Fruit fly (Drosophila melanogaster): ENCODE data around the gene CG3987.

CG3987 gene

DNA sequence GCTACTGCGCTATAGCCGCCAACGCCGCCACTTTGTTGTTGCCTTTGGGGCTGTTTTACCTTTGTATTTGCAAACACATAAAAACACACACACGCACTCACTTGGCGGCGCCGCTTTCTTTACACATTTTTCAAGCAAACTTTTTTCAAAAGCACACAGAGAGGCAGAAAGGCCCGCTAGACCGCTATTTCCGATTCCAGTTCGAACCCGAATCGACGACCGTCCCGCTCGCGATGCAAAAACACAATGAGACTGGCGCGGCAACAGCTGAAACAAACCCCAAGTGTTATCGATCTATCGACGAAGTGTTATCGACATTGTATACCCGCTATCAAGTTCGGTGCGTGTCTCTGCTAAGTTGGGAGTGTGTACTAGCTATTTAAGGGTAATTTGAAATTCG is 8.1 kb upstream of the CG3987 start, which contains the start of gene CG42788 (continued):
- peak; percentile 79 for TF ChIP-seq MESR4 (GFP tag; optimal IDR thresholded peaks at IDR 0.05)
- TF ChIP-seq croc (GFP tag; conservative IDR thresholded peaks at IDR 0.05), result no peak
- peak; percentile 24 for TF ChIP-seq ash1 (GFP tag; optimal IDR thresholded peaks at IDR 0.05)
- no peak for TF ChIP-seq al (GFP tag; IDR thresholded peaks at IDR 0.05)
- no peak for TF ChIP-seq exex (tag; optimal IDR thresholded peaks at IDR 0.05)
- peak; percentile 60 for TF ChIP-seq Vsx1 (GFP tag; optimal IDR thresholded peaks at IDR 0.05)
- peak; percentile 7 for TF ChIP-seq CG10431 (GFP tag; optimal IDR thresholded peaks at IDR 0.05)
- TF ChIP-seq Med (GFP tag), result peak; percentile 99
- TF ChIP-seq Hey (tag; optimal IDR thresholded peaks at IDR 0.05), result peak; percentile 65
- no peak for TF ChIP-seq CG32532 (GFP tag; IDR thresholded peaks at IDR 0.05)
- TF ChIP-seq en (GFP tag; optimal IDR thresholded peaks at IDR 0.05), result peak; percentile 58
- peak in 1 of 3 experiments; percentile 94 for TF ChIP-seq Stat92E (GFP tag; optimal IDR thresholded peaks at IDR 0.05)
- TF ChIP-seq CTCF (GFP tag; optimal IDR thresholded peaks at IDR 0.05), result peak; percentile 66
- no peak for TF ChIP-seq CG10147 (GFP tag; optimal IDR thresholded peaks at IDR 0.05)
- TF ChIP-seq CG13624 (GFP tag; optimal IDR thresholded peaks at IDR 0.05), result peak; percentile 84
- TF ChIP-seq jumu (GFP tag; optimal IDR thresholded peaks at IDR 0.05), result peak; percentile 34
- peak; percentile 51 for TF ChIP-seq fu2 (GFP tag; optimal IDR thresholded peaks at IDR 0.05)
- peak; percentile 40 for TF ChIP-seq CG9797 (GFP tag; optimal IDR thresholded peaks at IDR 0.05)
- peak; percentile 49 for TF ChIP-seq CG18619 (GFP tag; optimal IDR thresholded peaks at IDR 0.05)
- TF ChIP-seq Chrac-16 (GFP tag; optimal IDR thresholded peaks at IDR 0.05), result no peak
- TF ChIP-seq her (GFP tag; optimal IDR thresholded peaks at IDR 0.05), result peak; percentile 83
- TF ChIP-seq CG7786 (GFP tag; optimal IDR thresholded peaks at IDR 0.05), result peak; percentile 48
- no peak for TF ChIP-seq HLH4C (GFP tag; IDR thresholded peaks at IDR 0.05; ENCODE audit: partially characterized antibody)
- TF ChIP-seq gem (tag; optimal IDR thresholded peaks at IDR 0.05), result peak; percentile 78
- TF ChIP-seq B-H2 (GFP tag; optimal IDR thresholded peaks at IDR 0.05), result peak; percentile 72
- no peak for TF ChIP-seq Neu2 (GFP tag; optimal IDR thresholded peaks at IDR 0.05; ENCODE audit: borderline replicate concordance)
- no peak for TF ChIP-seq zfh1 (GFP tag; IDR thresholded peaks at IDR 0.05)
- no peak for TF ChIP-seq CG8388 (GFP tag; optimal IDR thresholded peaks at IDR 0.05)
- no peak for TF ChIP-seq h (optimal IDR thresholded peaks at IDR 0.05)
- TF ChIP-seq pan (optimal IDR thresholded peaks at IDR 0.05), result no peak
- TF ChIP-seq pan (GFP tag; optimal IDR thresholded peaks at IDR 0.05 in 1 of 2, IDR thresholded peaks at IDR 0.05 in 1 of 2), result no peak
- TF ChIP-seq CG17829 (tag; optimal IDR thresholded peaks at IDR 0.05), result peak; percentile 57
- no peak for TF ChIP-seq tna (GFP tag; IDR thresholded peaks at IDR 0.05; ENCODE audit: partially characterized antibody)
- peak; percentile 46 for TF ChIP-seq ac (GFP tag; optimal IDR thresholded peaks at IDR 0.05)
- peak; percentile 71 for TF ChIP-seq Tbp (GFP tag; optimal IDR thresholded peaks at IDR 0.05)
- TF ChIP-seq klu (GFP tag; IDR thresholded peaks at IDR 0.05), result no peak
- TF ChIP-seq maf-S (GFP tag; optimal IDR thresholded peaks at IDR 0.05), result peak; percentile 58
- peak; percentile 91 for TF ChIP-seq CG1603 (tag; optimal IDR thresholded peaks at IDR 0.05)
- TF ChIP-seq schlank (tag; optimal IDR thresholded peaks at IDR 0.05), result peak; percentile 44
- TF ChIP-seq HLHmδ (GFP tag; optimal IDR thresholded peaks at IDR 0.05), result peak; percentile 48
- peak; percentile 97 for TF ChIP-seq ATbp (GFP tag; optimal IDR thresholded peaks at IDR 0.05)
- no peak for TF ChIP-seq trh (GFP tag; optimal IDR thresholded peaks at IDR 0.05)
- no peak for TF ChIP-seq wor (GFP tag; IDR thresholded peaks at IDR 0.05)
- no peak for TF ChIP-seq lbe (GFP tag; optimal IDR thresholded peaks at IDR 0.05)
- TF ChIP-seq CG42726 (GFP tag; IDR thresholded peaks at IDR 0.05; ENCODE audit: partially characterized antibody), result no peak
- peak; percentile 58 for TF ChIP-seq CG12236 (GFP tag; optimal IDR thresholded peaks at IDR 0.05)
- TF ChIP-seq Mad (GFP tag; optimal IDR thresholded peaks at IDR 0.05), result peak; percentile 88
- TF ChIP-seq MBD-R2 (GFP tag; IDR thresholded peaks at IDR 0.05), result no peak
- TF ChIP-seq CG3995 (GFP tag; optimal IDR thresholded peaks at IDR 0.05), result peak; percentile 30
- no peak for TF ChIP-seq Lim3 (GFP tag; IDR thresholded peaks at IDR 0.05)
- TF ChIP-seq stc (GFP tag; IDR thresholded peaks at IDR 0.05), result no peak
- peak; percentile 11 for TF ChIP-seq CG17802 (tag; optimal IDR thresholded peaks at IDR 0.05)

Measured in whole organism, embryonic.